Worm (Caenorhabditis elegans): ENCODE data around the gene F25D1.8.

F25D1.8 gene

ce11 chrV:10525902-10526301 is 13.3 kb upstream of the F25D1.8 start, which contains the start of the genes C35A5.8 and hda-11 (continued):
- TF ChIP-seq ceh-6 (GFP tag; optimal IDR thresholded peaks at IDR 0.05): no peak
- peak; percentile 88 for TF ChIP-seq tbx-7 (tag; optimal IDR thresholded peaks at IDR 0.05)
- peak; percentile 7 for TF ChIP-seq hlh-6 (tag; optimal IDR thresholded peaks at IDR 0.05)
- no peak for TF ChIP-seq T23F11.4 (GFP tag; optimal IDR thresholded peaks at IDR 0.05)
- TF ChIP-seq ceh-30 (tag; optimal IDR thresholded peaks at IDR 0.05): no peak
- no peak for TF ChIP-seq npax-4 (tag; optimal IDR thresholded peaks at IDR 0.05)
- TF ChIP-seq mec-3 (tag; optimal IDR thresholded peaks at IDR 0.05; ENCODE audit: borderline replicate concordance): peak; percentile 84
- TF ChIP-seq unc-42 (tag; optimal IDR thresholded peaks at IDR 0.05): peak; percentile 22
- TF ChIP-seq gmeb-2 (tag; optimal IDR thresholded peaks at IDR 0.05): no peak
- no peak for TF ChIP-seq ztf-16 (tag; optimal IDR thresholded peaks at IDR 0.05)
- TF ChIP-seq madf-2 (tag; optimal IDR thresholded peaks at IDR 0.05): no peak
- peak; percentile 89 for TF ChIP-seq ets-4 (tag; optimal IDR thresholded peaks at IDR 0.05)
- no peak for TF ChIP-seq elt-4 (tag; optimal IDR thresholded peaks at IDR 0.05)
- TF ChIP-seq ceh-45 (GFP tag; IDR thresholded peaks at IDR 0.05): no peak
- TF ChIP-seq lim-6 (tag; optimal IDR thresholded peaks at IDR 0.05): peak; percentile 63
- no peak for TF ChIP-seq nhr-11 (tag; optimal IDR thresholded peaks at IDR 0.05)
- peak; percentile 48 for TF ChIP-seq ceh-34 (tag; optimal IDR thresholded peaks at IDR 0.05)
- TF ChIP-seq pha-2 (tag; optimal IDR thresholded peaks at IDR 0.05): no peak
- TF ChIP-seq hlh-30 (tag; optimal IDR thresholded peaks at IDR 0.05; ENCODE audit: insufficient read depth): no peak
- TF ChIP-seq ahr-1 (tag; optimal IDR thresholded peaks at IDR 0.05): no peak
- TF ChIP-seq pag-3 (tag; optimal IDR thresholded peaks at IDR 0.05; ENCODE audit: borderline replicate concordance): no peak
- no peak for TF ChIP-seq syd-9 (tag; optimal IDR thresholded peaks at IDR 0.05)
- peak; percentile 94 for TF ChIP-seq ceh-31 (tag; optimal IDR thresholded peaks at IDR 0.05)
- no peak for TF ChIP-seq Y22D7AL.16 (tag; optimal IDR thresholded peaks at IDR 0.05)
- TF ChIP-seq ref-2 (tag; optimal IDR thresholded peaks at IDR 0.05): peak; percentile 88
- TF ChIP-seq pat-9 (tag; optimal IDR thresholded peaks at IDR 0.05): no peak
- TF ChIP-seq ceh-14 (tag; optimal IDR thresholded peaks at IDR 0.05): no peak
- TF ChIP-seq pha-4 (tag; optimal IDR thresholded peaks at IDR 0.05): no peak
- TF ChIP-seq unc-86 (tag; optimal IDR thresholded peaks at IDR 0.05): no peak
- no peak for TF ChIP-seq eyg-1 (tag; optimal IDR thresholded peaks at IDR 0.05)
- TF ChIP-seq fkh-10 (GFP tag; optimal IDR thresholded peaks at IDR 0.05): no peak

- TF ChIP-seq fax-1 (tag; optimal IDR thresholded peaks at IDR 0.05) (no peak), fkh-6 (tag; optimal IDR thresholded peaks at IDR 0.05) (no peak), ceh-14 (tag; optimal IDR thresholded peaks at IDR 0.05) (no peak), unc-86 (tag; optimal IDR thresholded peaks at IDR 0.05) (no peak), C38D4.7 (GFP tag; optimal IDR thresholded peaks at IDR 0.05) (no peak), ceh-19 (GFP tag; optimal IDR thresholded peaks at IDR 0.05) (no peak), che-1 (tag; optimal IDR thresholded peaks at IDR 0.05) (no peak), elt-2 (tag; optimal IDR thresholded peaks at IDR 0.05) (no peak), nfya-1 (tag; optimal IDR thresholded peaks at IDR 0.05) (no peak), hlh-15 (tag; optimal IDR thresholded peaks at IDR 0.05) (no peak), dve-1 (tag; optimal IDR thresholded peaks at IDR 0.05) (no peak), ceh-9 (tag; optimal IDR thresholded peaks at IDR 0.05) (no peak), rnt-1 (tag; optimal IDR thresholded peaks at IDR 0.05) (no peak), unc-42 (tag; optimal IDR thresholded peaks at IDR 0.05) (no peak), ref-2 (tag; optimal IDR thresholded peaks at IDR 0.05) (no peak)
Measured at ce11 chrV:10528500-10528899, 10.7 kb upstream of the F25D1.8 start, which contains the start of gene F25D1.3. Gene F25D1.3 (plus strand): TSS chrV:10528724.

ce11 chrV:10529600-10529999 is 9.6 kb upstream of the F25D1.8 start:
- TF ChIP-seq hlh-15 (tag; optimal IDR thresholded peaks at IDR 0.05): no peak

Measured in whole organism, late embryonic.